Worm (Caenorhabditis elegans) whole organism, L4 larva: Measurements from ENCODE around the gene ztf-8.

Experiments used
- F10B5.3 ChIP-seq: sonication (generic microtip); optimal IDR thresholded peaks from 2 replicates; lab custom pipeline; 2016; ENCODE audit warnings: mild to moderate bottlenecking, missing genetic modification characterization, missing compliant biosample characterization
- F44E2.7 ChIP-seq: fragments of 200-800 bp; sonication (Bioruptor generic); IDR thresholded peaks from 2 replicates; pipeline ENCODE4 v2.1.2; 2022; ENCODE audit warnings: missing genetic modification characterization, missing compliant biosample characterization
- F49E8.2 ChIP-seq: sonication (generic microtip); optimal IDR thresholded peaks from 2 replicates; lab custom pipeline; 2016; ENCODE audit warnings: missing compliant biosample characterization, mild to moderate bottlenecking, missing genetic modification characterization, borderline replicate concordance
- R02D3.7 ChIP-seq: fragments of 150-350 bp; sonication (generic microtip); optimal IDR thresholded peaks from 3 replicates; lab custom pipeline; 2014; ENCODE audit warnings: missing biosample characterization, missing genetic modification characterization
- T20F7.1 ChIP-seq: fragments of 200-800 bp; sonication (Bioruptor generic); optimal IDR thresholded peaks from 2 replicates; lab custom pipeline; 2018; ENCODE audit warnings: mild to moderate bottlenecking, missing genetic modification characterization, missing compliant biosample characterization
- T26A8.4 ChIP-seq: fragments of 200-800 bp; sonication (Bioruptor generic); IDR thresholded peaks from 2 replicates; pipeline ENCODE4 v1.3.6; 2022; ENCODE audit warnings: missing genetic modification characterization, missing compliant biosample characterization
- Y105C5A.15 ChIP-seq: fragments of 200-800 bp; sonication (Bioruptor generic); IDR thresholded peaks from 2 replicates; pipeline ENCODE4 v1.3.6; 2022; ENCODE audit warnings: missing genetic modification characterization, missing compliant biosample characterization
- Y75B8A.6 ChIP-seq: fragments of 200-800 bp; sonication (Bioruptor generic); IDR thresholded peaks from 2 replicates; pipeline ENCODE4 v1.3.6; 2022; ENCODE audit warnings: missing genetic modification reagents, missing genetic modification characterization, missing compliant biosample characterization
- ZK337.2 ChIP-seq: fragments of 200-800 bp; sonication (Bioruptor generic); IDR thresholded peaks from 2 replicates; pipeline ENCODE4 v1.3.6; 2022; ENCODE audit warnings: missing genetic modification reagents, missing genetic modification characterization, missing compliant biosample characterization
- aha-1 ChIP-seq: fragments of 150-350 bp; peaks from one replicate; lab custom pipeline; 2014; ENCODE audit warnings: missing biosample characterization, missing genetic modification characterization
- arid-1 ChIP-seq: fragments of 200-800 bp; sonication (Bioruptor generic); conservative IDR thresholded peaks from 2 replicates; pipeline ENCODE4 v1.3.6; 2022; ENCODE audit warnings: missing genetic modification reagents, missing genetic modification characterization, missing compliant biosample characterization
- attf-4 ChIP-seq: sonication (generic microtip); optimal IDR thresholded peaks from 3 replicates; lab custom pipeline; 2017; ENCODE audit warnings: missing biosample characterization, missing genetic modification characterization
- ceh-20 ChIP-seq: fragments of 200-800 bp; sonication (Bioruptor generic); IDR thresholded peaks from 2 replicates; pipeline ENCODE4 v1.3.6; 2022; ENCODE audit warnings: missing genetic modification reagents, missing genetic modification characterization, missing compliant biosample characterization
- ceh-28 ChIP-seq: fragments of 150-350 bp; optimal IDR thresholded peaks from 2 replicates; lab custom pipeline; 2014; ENCODE audit warnings: missing biosample characterization, missing genetic modification reagents, missing genetic modification characterization
- ceh-44 ChIP-seq: fragments of 200-800 bp; sonication (Bioruptor generic); IDR thresholded peaks from 2 replicates; pipeline ENCODE4 v1.3.6; 2022; ENCODE audit warnings: missing genetic modification reagents, missing genetic modification characterization, missing compliant biosample characterization
- ceh-62 ChIP-seq: sonication (generic microtip); optimal IDR thresholded peaks from 2 replicates; lab custom pipeline; 2017; ENCODE audit warnings: missing biosample characterization, missing genetic modification characterization
- ceh-82 ChIP-seq: sonication (generic microtip); optimal IDR thresholded peaks from 2 replicates; lab custom pipeline; 2017; ENCODE audit warnings: missing biosample characterization, missing genetic modification characterization
- daf-8 ChIP-seq: fragments of 200-800 bp; sonication (Bioruptor generic); IDR thresholded peaks from 2 replicates; pipeline ENCODE4 v1.3.6; 2022; ENCODE audit warnings: missing genetic modification characterization, missing compliant biosample characterization
- dmd-6 ChIP-seq: fragments of 200-800 bp; sonication (Bioruptor generic); IDR thresholded peaks from 2 replicates; pipeline ENCODE4 v1.3.6; 2022; ENCODE audit warnings: missing genetic modification reagents, missing genetic modification characterization, missing compliant biosample characterization
- dmd-9 ChIP-seq: fragments of 200-800 bp; sonication (Bioruptor generic); IDR thresholded peaks from 2 replicates; pipeline ENCODE4 v1.3.6; 2022; ENCODE audit warnings: missing genetic modification reagents, missing genetic modification characterization, missing compliant biosample characterization
- dpl-1 ChIP-seq: fragments of 150-350 bp; optimal IDR thresholded peaks from 2 replicates; lab custom pipeline; 2014; ENCODE audit warnings: missing biosample characterization, missing genetic modification reagents, missing genetic modification characterization
- egl-27 ChIP-seq: sonication (generic microtip); optimal IDR thresholded peaks from 3 replicates; lab custom pipeline; 2017; ENCODE audit warnings: missing biosample characterization, missing genetic modification reagents, missing genetic modification characterization
- fos-1 ChIP-seq: fragments of 150-350 bp; optimal IDR thresholded peaks from 2 replicates; lab custom pipeline; 2014; ENCODE audit warnings: missing biosample characterization, missing genetic modification characterization
- gei-8 ChIP-seq: fragments of 200-800 bp; sonication (Bioruptor generic); optimal IDR thresholded peaks from 2 replicates; lab custom pipeline; 2018; ENCODE audit warnings: mild to moderate bottlenecking, missing genetic modification characterization, missing compliant biosample characterization
- hif-1 ChIP-seq, 2 experiments: sonication (generic microtip); optimal IDR thresholded peaks; 2 replicates each; lab custom pipeline; 2016 to 2017; ENCODE audit warnings: missing compliant biosample characterization in 2 of 2, missing genetic modification characterization in 2 of 2, missing genetic modification reagents in 2 of 2, missing genotype in 2 of 2, mild to moderate bottlenecking in 1 of 2
- hlh-11 ChIP-seq: fragments of 200-800 bp; sonication (Bioruptor generic); optimal IDR thresholded peaks from 2 replicates; lab custom pipeline; 2018; ENCODE audit warnings: mild to moderate bottlenecking, missing genetic modification characterization, missing compliant biosample characterization
- hlh-30 ChIP-seq: sonication (generic microtip); optimal IDR thresholded peaks from 2 replicates; lab custom pipeline; 2017; ENCODE audit warnings: antibody characterized with exemption, mild to moderate bottlenecking, missing genetic modification characterization, missing compliant biosample characterization; ENCODE audit not compliant: insufficient read depth
- lim-7 ChIP-seq: fragments of 200-800 bp; sonication (Bioruptor generic); IDR thresholded peaks from 2 replicates; pipeline ENCODE4 v1.3.6; 2022; ENCODE audit warnings: missing genetic modification characterization, missing compliant biosample characterization
- lin-13 ChIP-seq: fragments of 150-350 bp; optimal IDR thresholded peaks from 2 replicates; lab custom pipeline; 2014; ENCODE audit warnings: missing biosample characterization, missing genetic modification reagents, missing genetic modification characterization
- lin-39 ChIP-seq: fragments of 150-350 bp; optimal IDR thresholded peaks from 2 replicates; lab custom pipeline; 2014; ENCODE audit warnings: missing biosample characterization, missing genetic modification reagents, missing genetic modification characterization
- lsy-2 ChIP-seq, 2 experiments: fragments of 150-350 bp in 1 of 2; sonication (generic microtip) in 1 of 2; optimal IDR thresholded peaks; 2 replicates each; lab custom pipeline; 2014 to 2017; ENCODE audit warnings: missing biosample characterization in 2 of 2, missing genetic modification characterization in 2 of 2
- mdl-1 ChIP-seq, 2 experiments: fragments of 150-350 bp in 1 of 2; sonication (generic microtip) in 1 of 2; optimal IDR thresholded peaks; 2 replicates each; lab custom pipeline; 2014 to 2017; ENCODE audit warnings: missing biosample characterization in 2 of 2, missing genetic modification characterization in 2 of 2
- mdt-29 ChIP-seq: fragments of 200-800 bp; sonication (Bioruptor generic); IDR thresholded peaks from 2 replicates; pipeline ENCODE4 v1.3.6; 2022; ENCODE audit warnings: missing genetic modification reagents, missing genetic modification characterization, missing compliant biosample characterization
- mep-1 ChIP-seq: fragments of 150-350 bp; sonication (generic microtip); optimal IDR thresholded peaks from 3 replicates; lab custom pipeline; 2014; ENCODE audit warnings: missing biosample characterization, missing genetic modification characterization
- mes-2 ChIP-seq: sonication (generic microtip); optimal IDR thresholded peaks from 2 replicates; lab custom pipeline; 2016; ENCODE audit warnings: missing genotype, mild to moderate bottlenecking, missing genetic modification characterization, missing compliant biosample characterization; ENCODE audit not compliant: poor library complexity, severe bottlenecking
- nhr-10 ChIP-seq: fragments of 150-350 bp; optimal IDR thresholded peaks from 2 replicates; lab custom pipeline; 2014; ENCODE audit warnings: missing biosample characterization, missing genetic modification characterization
- nhr-111 ChIP-seq: fragments of 200-800 bp; sonication (Bioruptor generic); optimal IDR thresholded peaks from 2 replicates; lab custom pipeline; 2018; ENCODE audit warnings: mild to moderate bottlenecking, missing genetic modification characterization, missing compliant biosample characterization
- nhr-25 ChIP-seq: sonication (generic microtip); optimal IDR thresholded peaks from 2 replicates; lab custom pipeline; 2017; ENCODE audit warnings: missing genetic modification characterization, mild to moderate bottlenecking, missing compliant biosample characterization, antibody characterized with exemption, moderate library complexity, borderline replicate concordance; ENCODE audit not compliant: insufficient read depth
- nhr-42 ChIP-seq: fragments of 200-800 bp; sonication (Bioruptor generic); IDR thresholded peaks from 2 replicates; pipeline ENCODE4 v1.3.6; 2022; ENCODE audit warnings: missing genetic modification characterization, missing compliant biosample characterization
- nhr-6 ChIP-seq: fragments of 150-350 bp; optimal IDR thresholded peaks from 2 replicates; lab custom pipeline; 2014; ENCODE audit warnings: missing biosample characterization, missing genetic modification characterization
- nhr-77 ChIP-seq: fragments of 150-350 bp; optimal IDR thresholded peaks from 2 replicates; lab custom pipeline; 2014; ENCODE audit warnings: missing biosample characterization, missing genetic modification characterization
- pha-4 ChIP-seq, 2 experiments: fragments of 150-350 bp in 1 of 2; fragments of 200-800 bp in 1 of 2; sonication (Bioruptor generic) in 1 of 2; IDR thresholded peaks in 1 of 2; optimal IDR thresholded peaks in 1 of 2; 2 replicates each; pipeline versions ENCODE4 v1.3.6 to Lab custom; 2014 to 2022; ENCODE audit warnings: missing genetic modification characterization in 2 of 2, missing genetic modification reagents in 2 of 2, missing biosample characterization in 1 of 2, missing compliant biosample characterization in 1 of 2
- php-3 ChIP-seq: fragments of 200-800 bp; sonication (Bioruptor generic); IDR thresholded peaks from 2 replicates; pipeline ENCODE4 v1.3.6; 2022; ENCODE audit warnings: missing genetic modification reagents, missing genetic modification characterization, missing compliant biosample characterization
- saeg-2 ChIP-seq: fragments of 200-800 bp; sonication (Bioruptor generic); IDR thresholded peaks from 2 replicates; pipeline ENCODE4 v1.3.6; 2022; ENCODE audit warnings: missing genetic modification reagents, missing genetic modification characterization, missing compliant biosample characterization
- sdz-12 ChIP-seq: fragments of 200-800 bp; sonication (Bioruptor generic); optimal IDR thresholded peaks from 2 replicates; lab custom pipeline; 2018; ENCODE audit warnings: mild to moderate bottlenecking, missing genetic modification characterization, missing compliant biosample characterization
- skn-1 ChIP-seq: fragments of 150-350 bp; optimal IDR thresholded peaks from 2 replicates; lab custom pipeline; 2014; ENCODE audit warnings: missing biosample characterization, missing genetic modification characterization
- tag-97 ChIP-seq: fragments of 200-800 bp; sonication (Bioruptor generic); IDR thresholded peaks from 2 replicates; pipeline ENCODE4 v1.3.6; 2022; ENCODE audit warnings: missing genetic modification characterization, missing compliant biosample characterization
- tra-1 ChIP-seq: fragments of 200-800 bp; sonication (Bioruptor generic); IDR thresholded peaks from 2 replicates; pipeline ENCODE4 v1.3.6; 2022; ENCODE audit warnings: missing genetic modification reagents, missing genetic modification characterization, missing compliant biosample characterization
- unc-39 ChIP-seq: sonication (generic microtip); optimal IDR thresholded peaks from 2 replicates; lab custom pipeline; 2017; ENCODE audit warnings: missing biosample characterization, missing genetic modification characterization
- vab-7 ChIP-seq: fragments of 200-800 bp; sonication (Bioruptor generic); IDR thresholded peaks from 2 replicates; pipeline ENCODE4 v1.3.6; 2022; ENCODE audit warnings: missing genetic modification reagents, missing genetic modification characterization, missing compliant biosample characterization
- zfp-2 ChIP-seq: sonication (generic microtip); optimal IDR thresholded peaks from 2 replicates; lab custom pipeline; 2016; ENCODE audit warnings: mild to moderate bottlenecking, missing genetic modification characterization, missing compliant biosample characterization

ztf-8 gene

DNA sequence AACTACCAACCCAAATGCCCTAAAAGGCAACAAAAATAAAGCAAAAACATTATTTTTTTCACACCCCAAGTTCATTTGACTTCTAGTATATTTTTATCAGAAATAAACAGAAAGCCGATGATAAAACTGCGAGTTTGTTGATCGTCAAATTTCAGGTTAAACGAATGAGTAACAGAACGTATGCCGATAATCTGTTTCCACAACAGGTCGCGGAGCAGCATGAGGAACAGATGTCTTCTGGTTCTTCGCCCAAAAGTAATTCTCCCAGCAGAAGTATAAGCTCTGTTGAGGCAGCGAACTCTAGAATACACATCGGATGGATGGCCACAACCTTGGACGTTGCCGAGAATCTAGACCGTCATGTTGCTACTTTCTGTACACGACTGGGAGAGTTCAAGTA, 42.9 kb downstream of the ztf-8 start, which contains the start of gene prmt-5 (continued):
- no peak for TF ChIP-seq skn-1 (tag; lab: Kevin White, UChicago)
- TF ChIP-seq F10B5.3 (tag; lab: Kevin White, UChicago) = no peak
- peak; percentile 50 for TF ChIP-seq aha-1 (tag; lab: Kevin White, UChicago)
- TF ChIP-seq gei-8 = peak; percentile 79
- TF ChIP-seq attf-4 (tag; lab: Kevin White, UChicago) = no peak
- TF ChIP-seq F44E2.7 (GFP tag; lab: Robert Waterston, UW) = 0 out of 2 replicates have a peak, but pooled peaks have one; percentile 4
- TF ChIP-seq zfp-2 (tag; lab: Kevin White, UChicago) = no peak
- no peak for TF ChIP-seq unc-39
- no peak for TF ChIP-seq dmd-9 (GFP tag; lab: Robert Waterston, UW)
- peak; percentile 29 for TF ChIP-seq dmd-6
- TF ChIP-seq mep-1 = peak; percentile 47
- no peak for TF ChIP-seq mdl-1 (tag; optimal IDR thresholded peaks at IDR 0.05; lab: Kevin White, UChicago)
- TF ChIP-seq F49E8.2 (tag; lab: Kevin White, UChicago) = peak; percentile 50
- TF ChIP-seq tag-97 (GFP tag; lab: Robert Waterston, UW) = no peak
- no peak for TF ChIP-seq ZK337.2 (GFP tag; lab: Robert Waterston, UW)
- no peak for TF ChIP-seq R02D3.7 (tag; lab: Kevin White, UChicago)
- no peak for TF ChIP-seq vab-7 (GFP tag; lab: Robert Waterston, UW)
- no peak for TF ChIP-seq hlh-30 (tag; lab: Kevin White, UChicago)
- TF ChIP-seq Y75B8A.6 (GFP tag; lab: Robert Waterston, UW) = peak; percentile 77
- peak; percentile 65; the same call in 1 of the 2 replicates for TF ChIP-seq nhr-42 (GFP tag; lab: Robert Waterston, UW)
- peak; percentile 76 for TF ChIP-seq Y105C5A.15 (GFP tag; lab: Robert Waterston, UW)
- peak; percentile 59 for TF ChIP-seq T20F7.1 (GFP tag; lab: Kevin White, UChicago)
- no peak for TF ChIP-seq ceh-82 (tag; lab: Kevin White, UChicago)
- TF ChIP-seq T26A8.4 (GFP tag; lab: Robert Waterston, UW) = peak; percentile 65
- TF ChIP-seq fos-1 = no peak
- TF ChIP-seq egl-27 (tag; lab: Kevin White, UChicago) = no peak
- peak in 1 of 2 experiments; percentile 54 for TF ChIP-seq lsy-2 (tag; optimal IDR thresholded peaks at IDR 0.05; lab: Kevin White, UChicago)
- peak; percentile 38 for TF ChIP-seq nhr-77
- peak in 1 of 2 experiments; percentile 3 for TF ChIP-seq hif-1 (tag; optimal IDR thresholded peaks at IDR 0.05; lab: Kevin White, UChicago)
- TF ChIP-seq nhr-25 (tag; lab: Kevin White, UChicago) = no peak
- no peak for TF ChIP-seq saeg-2 (GFP tag; lab: Robert Waterston, UW)
- TF ChIP-seq sdz-12 (GFP tag; lab: Kevin White, UChicago) = peak; percentile 48
- 0 out of 2 replicates have a peak, but pooled peaks have one; percentile 8 for TF ChIP-seq ceh-20 (GFP tag; lab: Robert Waterston, UW)
- TF ChIP-seq nhr-111 (GFP tag; lab: Kevin White, UChicago) = peak; percentile 62
- peak; percentile 85 for TF ChIP-seq arid-1 (GFP tag; lab: Robert Waterston, UW)
- peak; percentile 51 for TF ChIP-seq hlh-11 (tag; lab: Kevin White, UChicago)
- TF ChIP-seq pha-4 (GFP tag; IDR thresholded peaks at IDR 0.05; lab: Robert Waterston, UW) = peak; percentile 81; the same call in 1 of the 2 replicates
- no peak for TF ChIP-seq pha-4 (tag; optimal IDR thresholded peaks at IDR 0.05; lab: Kevin White, UChicago)
- TF ChIP-seq ceh-62 (tag; lab: Kevin White, UChicago) = no peak
- TF ChIP-seq mdt-29 (GFP tag; lab: Robert Waterston, UW) = no peak
- peak; percentile 44 for TF ChIP-seq nhr-10
- no peak for TF ChIP-seq php-3
- TF ChIP-seq dpl-1 (GFP tag; lab: Kevin White, UChicago) = peak; percentile 0
- no peak for TF ChIP-seq lin-39 (tag; lab: Kevin White, UChicago)
- TF ChIP-seq lim-7 (GFP tag; lab: Robert Waterston, UW) = 0 out of 2 replicates have a peak, but pooled peaks have one; percentile 60
- TF ChIP-seq ceh-28 (tag; lab: Kevin White, UChicago) = no peak
- no peak for TF ChIP-seq daf-8 (GFP tag; lab: Robert Waterston, UW)
- TF ChIP-seq lin-13 (GFP tag; lab: Kevin White, UChicago) = no peak
- TF ChIP-seq mes-2 (tag; lab: Kevin White, UChicago) = peak; percentile 23
- TF ChIP-seq ceh-44 (GFP tag; lab: Robert Waterston, UW) = no peak
- TF ChIP-seq tra-1 (GFP tag; lab: Robert Waterston, UW) = peak; percentile 67
- no peak for TF ChIP-seq nhr-6
